Worm (Caenorhabditis elegans) whole organism, L3 larva: ENCODE measurements around the gene hil-6.

Source experiments
- R02D3.7 ChIP-seq: fragments of 150-350 bp; optimal IDR thresholded peaks from 2 replicates; lab custom pipeline; 2014; ENCODE audit warnings: missing biosample characterization, missing genetic modification characterization
- ZK546.5 ChIP-seq: sonication (generic microtip); optimal IDR thresholded peaks from 2 replicates; lab custom pipeline; 2017; ENCODE audit warnings: missing biosample characterization, missing genetic modification characterization
- aly-2 ChIP-seq: fragments of 150-350 bp; optimal IDR thresholded peaks from 2 replicates; lab custom pipeline; 2014; ENCODE audit warnings: missing biosample characterization, missing genetic modification characterization
- ama-1 ChIP-seq: fragments of 150-350 bp; optimal IDR thresholded peaks from 2 replicates; lab custom pipeline; 2018
- ceh-16 ChIP-seq: sonication (generic microtip); optimal IDR thresholded peaks from 2 replicates; lab custom pipeline; 2017; ENCODE audit warnings: missing biosample characterization, missing genetic modification characterization
- ceh-28 ChIP-seq: fragments of 150-350 bp; optimal IDR thresholded peaks from 2 replicates; lab custom pipeline; 2014; ENCODE audit warnings: missing biosample characterization, missing genetic modification reagents, missing genetic modification characterization
- ceh-82 ChIP-seq: fragments of 150-350 bp; optimal IDR thresholded peaks from 2 replicates; lab custom pipeline; 2014; ENCODE audit warnings: missing biosample characterization, missing genetic modification characterization
- ceh-9 ChIP-seq: sonication (generic microtip); optimal IDR thresholded peaks from 2 replicates; lab custom pipeline; 2018; ENCODE audit warnings: missing biosample characterization, missing genetic modification characterization
- daf-12 ChIP-seq: fragments of 150-350 bp; optimal IDR thresholded peaks from 2 replicates; lab custom pipeline; 2014; ENCODE audit warnings: missing biosample characterization, missing genetic modification reagents, missing genetic modification characterization
- egl-27 ChIP-seq: sonication (generic microtip); optimal IDR thresholded peaks from 4 replicates; lab custom pipeline; 2017; ENCODE audit warnings: missing biosample characterization, missing genetic modification reagents, missing genetic modification characterization
- egl-5 ChIP-seq: fragments of 150-350 bp; optimal IDR thresholded peaks from 2 replicates; lab custom pipeline; 2017; ENCODE audit warnings: missing biosample characterization, missing genetic modification reagents, missing genetic modification characterization, inconsistent platforms
- elt-1 ChIP-seq: fragments of 150-350 bp; optimal IDR thresholded peaks from 2 replicates; lab custom pipeline; 2014; ENCODE audit warnings: missing biosample characterization, missing genetic modification characterization
- elt-2 ChIP-seq: sonication (generic microtip); optimal IDR thresholded peaks from 2 replicates; lab custom pipeline; 2016; ENCODE audit warnings: missing genetic modification reagents, mild to moderate bottlenecking, missing genetic modification characterization, missing compliant biosample characterization
- elt-3 ChIP-seq, 3 experiments: fragments of 150-350 bp in 1 of 3; sonication (generic microtip) in 2 of 3; optimal IDR thresholded peaks; 2 replicates in 2 of 3; 4 replicates in 1 of 3; lab custom pipeline; 2014 to 2017; ENCODE audit warnings: missing biosample characterization in 3 of 3, missing genetic modification characterization in 3 of 3
- eor-1 ChIP-seq, 2 experiments: fragments of 150-350 bp; optimal IDR thresholded peaks; 2 replicates each; lab custom pipeline; 2014 to 2018; ENCODE audit warnings: missing biosample characterization in 2 of 2, missing genetic modification characterization in 2 of 2
- fkh-2 ChIP-seq: fragments of 150-350 bp; optimal IDR thresholded peaks from 2 replicates; lab custom pipeline; 2014; ENCODE audit warnings: missing biosample characterization, missing genetic modification reagents, missing genetic modification characterization
- fos-1 ChIP-seq: fragments of 150-350 bp; optimal IDR thresholded peaks from 2 replicates; lab custom pipeline; 2014; ENCODE audit warnings: missing biosample characterization, missing genetic modification characterization
- hmg-11 ChIP-seq: sonication (generic microtip); optimal IDR thresholded peaks from 2 replicates; lab custom pipeline; 2016; ENCODE audit warnings: missing genetic modification characterization, missing compliant biosample characterization
- jun-1 ChIP-seq: fragments of 150-350 bp; optimal IDR thresholded peaks from 2 replicates; lab custom pipeline; 2014; ENCODE audit warnings: missing biosample characterization, missing genetic modification reagents, missing genetic modification characterization
- lin-15B ChIP-seq: fragments of 150-350 bp; optimal IDR thresholded peaks from 2 replicates; lab custom pipeline; 2014; ENCODE audit warnings: missing biosample characterization, missing genetic modification characterization
- lsy-12 ChIP-seq: sonication (generic microtip); optimal IDR thresholded peaks from 2 replicates; lab custom pipeline; 2016; ENCODE audit warnings: mild to moderate bottlenecking, missing genetic modification characterization, missing compliant biosample characterization
- nfya-1 ChIP-seq: sonication (generic microtip); optimal IDR thresholded peaks from 2 replicates; lab custom pipeline; 2017; ENCODE audit warnings: missing genetic modification characterization, mild to moderate bottlenecking, missing compliant biosample characterization, antibody characterized with exemption, moderate library complexity; ENCODE audit not compliant: insufficient read depth
- nhr-11 ChIP-seq: fragments of 150-350 bp; optimal IDR thresholded peaks from 2 replicates; lab custom pipeline; 2014; ENCODE audit warnings: missing biosample characterization, missing genetic modification characterization
- nhr-12 ChIP-seq: fragments of 150-350 bp; optimal IDR thresholded peaks from 2 replicates; lab custom pipeline; 2014; ENCODE audit warnings: missing biosample characterization, missing genetic modification characterization
- nhr-25 ChIP-seq: sonication (generic microtip); optimal IDR thresholded peaks from 2 replicates; lab custom pipeline; 2017; ENCODE audit warnings: missing biosample characterization, missing genetic modification characterization
- nhr-28 ChIP-seq: fragments of 150-350 bp; optimal IDR thresholded peaks from 2 replicates; lab custom pipeline; 2014; ENCODE audit warnings: missing biosample characterization, missing genetic modification characterization
- nhr-43 ChIP-seq: sonication (generic microtip); optimal IDR thresholded peaks from 2 replicates; lab custom pipeline; 2016; ENCODE audit warnings: mild to moderate bottlenecking, missing genetic modification characterization, missing compliant biosample characterization; ENCODE audit not compliant: poor library complexity, severe bottlenecking
- nhr-76 ChIP-seq: fragments of 150-350 bp; sonication (generic microtip); optimal IDR thresholded peaks from 5 replicates; lab custom pipeline; 2014; ENCODE audit warnings: missing biosample characterization, missing genetic modification characterization
- nhr-77 ChIP-seq: fragments of 150-350 bp; optimal IDR thresholded peaks from 2 replicates; lab custom pipeline; 2014; ENCODE audit warnings: missing biosample characterization, missing genetic modification characterization
- pha-4 ChIP-seq: fragments of 150-350 bp; optimal IDR thresholded peaks from 2 replicates; lab custom pipeline; 2014; ENCODE audit warnings: missing biosample characterization, missing genetic modification reagents, missing genetic modification characterization
- pqm-1 ChIP-seq: fragments of 150-350 bp; optimal IDR thresholded peaks from 2 replicates; lab custom pipeline; 2017; ENCODE audit warnings: missing biosample characterization, missing genetic modification characterization, inconsistent platforms
- sea-2 ChIP-seq: fragments of 150-350 bp; sonication (generic microtip); optimal IDR thresholded peaks from 4 replicates; lab custom pipeline; 2014; ENCODE audit warnings: missing biosample characterization, missing genetic modification reagents, missing genetic modification characterization
- skn-1 ChIP-seq: fragments of 150-350 bp; optimal IDR thresholded peaks from 2 replicates; lab custom pipeline; 2014; ENCODE audit warnings: missing biosample characterization, missing genetic modification characterization
- tbx-2 ChIP-seq: sonication (generic microtip); optimal IDR thresholded peaks from 2 replicates; lab custom pipeline; 2016; ENCODE audit warnings: mild to moderate bottlenecking, missing genetic modification characterization, missing compliant biosample characterization
- unc-39 ChIP-seq: sonication (generic microtip); optimal IDR thresholded peaks from 4 replicates; lab custom pipeline; 2017; ENCODE audit warnings: missing biosample characterization, missing genetic modification characterization
- unc-62 ChIP-seq: fragments of 150-350 bp; sonication (generic microtip); optimal IDR thresholded peaks from 4 replicates; lab custom pipeline; 2014; ENCODE audit warnings: missing biosample characterization, missing genetic modification reagents, missing genetic modification characterization
- zag-1 ChIP-seq: fragments of 150-350 bp; optimal IDR thresholded peaks from 2 replicates; lab custom pipeline; 2014; ENCODE audit warnings: missing biosample characterization, missing genetic modification characterization
- ztf-11 ChIP-seq: fragments of 150-350 bp; optimal IDR thresholded peaks from 2 replicates; lab custom pipeline; 2014; ENCODE audit warnings: missing biosample characterization, missing genetic modification characterization
- ztf-4 ChIP-seq: fragments of 150-350 bp; optimal IDR thresholded peaks from 2 replicates; lab custom pipeline; 2014; ENCODE audit warnings: missing biosample characterization, missing genetic modification characterization

hil-6 gene

DNA sequence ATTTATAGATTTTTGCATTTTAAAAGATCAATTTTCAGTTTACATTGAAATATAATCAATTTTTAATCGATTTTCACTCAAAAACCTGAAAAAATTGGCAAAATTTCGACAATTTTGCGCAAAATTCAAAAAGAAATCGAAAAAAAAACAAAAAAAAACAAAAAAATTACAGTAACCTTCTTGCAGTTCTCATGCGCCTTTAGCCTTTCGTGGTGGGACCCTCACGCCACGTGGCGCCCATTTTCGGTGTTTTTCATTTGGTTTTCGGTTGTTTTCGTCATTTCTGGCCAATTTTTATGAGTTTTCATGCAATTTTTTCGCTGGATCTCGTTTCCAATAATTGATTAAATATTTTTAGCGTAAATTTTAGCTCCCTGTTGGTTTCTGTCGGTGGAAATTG, 36.1 kb upstream of the hil-6 start:
- TF ChIP-seq elt-3 (tag; optimal IDR thresholded peaks at IDR 0.05; lab: Kevin White, UChicago) (no peak), elt-2 (tag; lab: Kevin White, UChicago) (no peak), fkh-2 (no peak), ztf-4 (no peak), R02D3.7 (no peak), nhr-77 (no peak), ceh-28 (no peak), ztf-11 (tag; lab: Kevin White, UChicago) (no peak), unc-39 (no peak), pha-4 (tag; lab: Kevin White, UChicago) (no peak), sea-2 (GFP tag; lab: Kevin White, UChicago) (no peak), ceh-9 (tag; lab: Kevin White, UChicago) (no peak), nfya-1 (tag; lab: Kevin White, UChicago) (no peak), hmg-11 (tag; lab: Kevin White, UChicago) (no peak), lsy-12 (no peak), ZK546.5 (tag; lab: Kevin White, UChicago) (no peak), skn-1 (no peak), eor-1 (tag; optimal IDR thresholded peaks at IDR 0.05; lab: Kevin White, UChicago) (no peak)

- TF ChIP-seq aly-2 (tag; lab: Kevin White, UChicago) = no peak
- TF ChIP-seq nhr-28 = no peak
- no peak for TF ChIP-seq nhr-43 (tag; lab: Kevin White, UChicago)
- peak; percentile 34 for TF ChIP-seq hmg-11 (tag; lab: Kevin White, UChicago)
- TF ChIP-seq egl-5 = no peak
- TF ChIP-seq unc-39 = no peak
- TF ChIP-seq ama-1 (lab: Kevin White, UChicago) = no peak
- peak; percentile 18 for TF ChIP-seq nfya-1 (tag; lab: Kevin White, UChicago)
- TF ChIP-seq ceh-28 = no peak
- TF ChIP-seq elt-2 (tag; lab: Kevin White, UChicago) = peak; percentile 59
- no peak for TF ChIP-seq pqm-1 (tag; lab: Kevin White, UChicago)
- no peak for TF ChIP-seq lsy-12
These were observed 35.4 kb upstream of the hil-6 start, which contains the start of gene nhr-86 for ce11 chrV:2066780-2067179. TSS of gene nhr-86 (minus strand) at chrV:2066850.

DNA sequence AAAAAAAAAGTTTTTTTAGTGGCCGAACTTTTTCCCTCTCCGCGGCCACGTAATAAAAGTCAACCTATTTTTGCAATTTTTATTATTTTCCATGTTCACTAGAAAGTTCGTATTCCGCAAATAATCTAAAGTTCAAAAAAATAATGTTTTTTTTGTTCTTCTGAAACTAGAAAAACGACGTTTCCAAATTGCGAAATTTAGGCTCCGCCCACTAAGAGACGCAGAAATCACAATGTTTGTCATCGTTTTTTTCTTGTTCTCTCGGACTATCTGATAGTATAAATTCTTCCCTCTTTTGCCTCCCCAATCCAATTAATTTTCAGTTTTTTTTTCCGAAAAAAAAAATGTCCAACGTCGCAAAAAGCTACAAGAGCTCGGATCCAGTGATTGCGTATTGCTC, 26.0 kb upstream of the hil-6 start, which contains the start of gene comt-3:
Gene comt-3, plus strand, starts transcription at position 214 of the 400 bp plus-strand sequence.
- no peak for TF ChIP-seq nhr-25 (tag; lab: Kevin White, UChicago)
- no peak for TF ChIP-seq eor-1 (tag; optimal IDR thresholded peaks at IDR 0.05; lab: Kevin White, UChicago)
- no peak for TF ChIP-seq tbx-2 (tag; lab: Kevin White, UChicago)
- TF ChIP-seq nhr-28 = no peak
- no peak for TF ChIP-seq ceh-16
- TF ChIP-seq ama-1 (lab: Kevin White, UChicago) = no peak
- no peak for TF ChIP-seq fos-1 (tag; lab: Kevin White, UChicago)
- no peak for TF ChIP-seq nhr-11 (tag; lab: Kevin White, UChicago)
- TF ChIP-seq unc-39 = no peak
- TF ChIP-seq nhr-76 (tag; lab: Kevin White, UChicago) = no peak

ce11 chrV:2055765-2056504, 24.6 kb upstream of the hil-6 start:
- peak; percentile 25 for TF ChIP-seq nhr-76 (tag; lab: Kevin White, UChicago)
- peak; percentile 8 for TF ChIP-seq lin-15B (tag; lab: Kevin White, UChicago)
- TF ChIP-seq nhr-12 (tag; lab: Kevin White, UChicago) = no peak
- peak; percentile 58 for TF ChIP-seq pha-4 (tag; lab: Kevin White, UChicago)
- TF ChIP-seq elt-2 (tag; lab: Kevin White, UChicago) = peak; percentile 63
- peak; percentile 28 for TF ChIP-seq pqm-1 (tag; lab: Kevin White, UChicago)
- TF ChIP-seq, all 47 proteins: peak for 5

ce11 chrV:2054254-2054653, 22.9 kb upstream of the hil-6 start:
- TF ChIP-seq ceh-16 = no peak
- TF ChIP-seq sea-2 (GFP tag; lab: Kevin White, UChicago) = no peak
- no peak for TF ChIP-seq daf-12 (tag; lab: Kevin White, UChicago)
- TF ChIP-seq nhr-28 = no peak
- no peak for TF ChIP-seq ZK546.5 (tag; lab: Kevin White, UChicago)
- no peak for TF ChIP-seq elt-1
- TF ChIP-seq fkh-2 = no peak
- TF ChIP-seq fos-1 (tag; lab: Kevin White, UChicago) = no peak
- no peak for TF ChIP-seq zag-1
- TF ChIP-seq unc-62 (GFP tag; lab: Kevin White, UChicago) = no peak
- no peak for TF ChIP-seq pha-4 (tag; lab: Kevin White, UChicago)
- no peak for TF ChIP-seq eor-1 (tag; optimal IDR thresholded peaks at IDR 0.05; lab: Kevin White, UChicago)
- TF ChIP-seq nhr-76 (tag; lab: Kevin White, UChicago) = no peak
- TF ChIP-seq ztf-4 = no peak
- no peak for TF ChIP-seq elt-3 (tag; optimal IDR thresholded peaks at IDR 0.05; lab: Kevin White, UChicago)
- no peak for TF ChIP-seq ceh-82 (tag; lab: Kevin White, UChicago)
- no peak for TF ChIP-seq egl-27 (tag; lab: Kevin White, UChicago)
- TF ChIP-seq jun-1 (tag; lab: Kevin White, UChicago) = no peak
